Worm (Caenorhabditis elegans): Measurements from ENCODE around the gene C15C7.6.

Gene C15C7.6

ce11 chrX:3155111-3155843 lies 15.1 kb downstream of the C15C7.6 start:
- TF ChIP-seq aha-1 (tag; optimal IDR thresholded peaks at IDR 0.05) (no peak), ceh-8 (GFP tag; optimal IDR thresholded peaks at IDR 0.05) (no peak), mep-1 (tag; optimal IDR thresholded peaks at IDR 0.05) (peak; percentile 67), snu-23 (GFP tag; optimal IDR thresholded peaks at IDR 0.05) (peak; percentile 23), ztf-4 (tag; optimal IDR thresholded peaks at IDR 0.05) (no peak), ceh-82 (tag; optimal IDR thresholded peaks at IDR 0.05) (no peak), nhr-84 (tag; optimal IDR thresholded peaks at IDR 0.05) (no peak), blmp-1 (tag; optimal IDR thresholded peaks at IDR 0.05) (peak; percentile 65), lin-13 (GFP tag; optimal IDR thresholded peaks at IDR 0.05) (no peak), ceh-88 (GFP tag; IDR thresholded peaks at IDR 0.05) (no peak), nhr-85 (tag) (peak; percentile 88), hlh-4 (tag; optimal IDR thresholded peaks at IDR 0.05) (no peak), unc-62 (GFP tag; optimal IDR thresholded peaks at IDR 0.05) (no peak), nhr-12 (tag; optimal IDR thresholded peaks at IDR 0.05) (no peak), ets-5 (GFP tag; IDR thresholded peaks at IDR 0.05) (no peak), lin-14 (GFP tag; optimal IDR thresholded peaks at IDR 0.05) (peak; percentile 71), ztf-11 (tag; optimal IDR thresholded peaks at IDR 0.05) (no peak), ama-1 (optimal IDR thresholded peaks at IDR 0.05) (no peak), nhr-19 (GFP tag; conservative IDR thresholded peaks at IDR 0.05) (no peak), mab-9 (GFP tag; IDR thresholded peaks at IDR 0.05) (no peak), ceh-90 (tag; optimal IDR thresholded peaks at IDR 0.05) (no peak), C34B4.2 (tag; optimal IDR thresholded peaks at IDR 0.05) (no peak), fkh-4 (tag; optimal IDR thresholded peaks at IDR 0.05; ENCODE audit: borderline replicate concordance) (no peak), zip-4 (GFP tag; optimal IDR thresholded peaks at IDR 0.05) (no peak), dpl-1 (GFP tag; optimal IDR thresholded peaks at IDR 0.05) (no peak), lir-3 (tag; optimal IDR thresholded peaks at IDR 0.05; ENCODE audit: poor library complexity) (no peak), grh-1 (GFP tag; IDR thresholded peaks at IDR 0.05) (no peak), lsy-2 (tag; optimal IDR thresholded peaks at IDR 0.05) (no peak), elt-2 (tag; optimal IDR thresholded peaks at IDR 0.05) (peak; percentile 10)

- TF ChIP-seq nhr-84 (tag; optimal IDR thresholded peaks at IDR 0.05) = no peak
- peak; percentile 48 for TF ChIP-seq elt-2 (tag; optimal IDR thresholded peaks at IDR 0.05)
Measured at ce11 chrX:3154562-3154961, 15.8 kb downstream of the C15C7.6 start.

- TF ChIP-seq lin-35 (GFP tag; optimal IDR thresholded peaks at IDR 0.05) (peak in 1 of 2 experiments; percentile 36), ets-5 (GFP tag; IDR thresholded peaks at IDR 0.05) (no peak), mep-1 (tag; optimal IDR thresholded peaks at IDR 0.05) (no peak), unc-62 (GFP tag; optimal IDR thresholded peaks at IDR 0.05) (no peak), sup-37 (GFP tag; optimal IDR thresholded peaks at IDR 0.05) (no peak), nhr-28 (tag; optimal IDR thresholded peaks at IDR 0.05) (no peak), irx-1 (tag; optimal IDR thresholded peaks at IDR 0.05) (no peak), unc-130 (tag; optimal IDR thresholded peaks at IDR 0.05) (no peak), lin-13 (GFP tag; optimal IDR thresholded peaks at IDR 0.05) (no peak), skn-1 (tag; optimal IDR thresholded peaks at IDR 0.05) (no peak), snpc-4 (tag; optimal IDR thresholded peaks at IDR 0.05) (no peak), ama-1 (optimal IDR thresholded peaks at IDR 0.05) (no peak), aly-2 (tag; optimal IDR thresholded peaks at IDR 0.05) (no peak), efl-1 (optimal IDR thresholded peaks at IDR 0.05) (no peak), efl-1 (GFP tag; optimal IDR thresholded peaks at IDR 0.05 in 1 of 2) (peak in 1 of 2 experiments; percentile 49), dpl-1 (GFP tag; optimal IDR thresholded peaks at IDR 0.05) (no peak), nhr-76 (tag; optimal IDR thresholded peaks at IDR 0.05) (no peak), nhr-84 (tag; optimal IDR thresholded peaks at IDR 0.05) (no peak), unc-30 (tag; optimal IDR thresholded peaks at IDR 0.05) (no peak), blmp-1 (tag; optimal IDR thresholded peaks at IDR 0.05) (no peak), pqm-1 (tag; optimal IDR thresholded peaks at IDR 0.05) (peak; percentile 12), Y116A8C.19 (tag; optimal IDR thresholded peaks at IDR 0.05; ENCODE audit: borderline replicate concordance) (no peak), nhr-12 (tag; optimal IDR thresholded peaks at IDR 0.05) (no peak), nhr-71 (tag; optimal IDR thresholded peaks at IDR 0.05) (peak; percentile 42), elt-3 (tag; optimal IDR thresholded peaks at IDR 0.05) (no peak), lsy-2 (tag; optimal IDR thresholded peaks at IDR 0.05) (no peak), nhr-237 (tag; optimal IDR thresholded peaks at IDR 0.05) (no peak), lin-14 (GFP tag; optimal IDR thresholded peaks at IDR 0.05) (peak; percentile 21), fkh-4 (tag; optimal IDR thresholded peaks at IDR 0.05; ENCODE audit: borderline replicate concordance) (no peak), tlp-1 (tag; optimal IDR thresholded peaks at IDR 0.05) (no peak), zip-4 (GFP tag; optimal IDR thresholded peaks at IDR 0.05) (no peak), fkh-8 (tag; optimal IDR thresholded peaks at IDR 0.05) (no peak)
Measured at ce11 chrX:3153133-3153532, 17.2 kb downstream of the C15C7.6 start.
